Fruit fly (Drosophila melanogaster) whole organism, embryonic: ENCODE data around the gene RpL15.
A peak's percentile ranks its signal among the peaks of the same experiment; 100 is the strongest.

Experiments used
- Adf1 ChIP-seq: fragments of 200-800 bp; sonication (Bioruptor generic); IDR thresholded peaks from 2 replicates; pipeline ENCODE4 v1.3.6; 2022; ENCODE audit warnings: missing biosample characterization, missing genetic modification characterization
- CG12236 ChIP-seq: fragments of 200-800 bp; sonication (Bioruptor generic); optimal IDR thresholded peaks from 2 replicates; lab custom pipeline; 2016; ENCODE audit warnings: missing biosample characterization, missing genetic modification characterization
- CG13123 ChIP-seq: fragments of 200-800 bp; sonication (Bioruptor generic); optimal IDR thresholded peaks from 2 replicates; lab custom pipeline; 2016; ENCODE audit warnings: missing biosample characterization, missing genetic modification characterization
- CG13775 ChIP-seq: fragments of 200-800 bp; sonication (Bioruptor generic); optimal IDR thresholded peaks from 3 replicates; lab custom pipeline; 2017; ENCODE audit warnings: missing biosample characterization, mild to moderate bottlenecking, missing genetic modification characterization
- CG15269 ChIP-seq: fragments of 200-800 bp; sonication (Bioruptor generic); optimal IDR thresholded peaks from 2 replicates; lab custom pipeline; 2018; ENCODE audit warnings: missing biosample characterization, mild to moderate bottlenecking, missing genetic modification characterization, moderate library complexity
- CG16815 ChIP-seq: fragments of 200-800 bp; sonication (Bioruptor generic); optimal IDR thresholded peaks from 3 replicates; lab custom pipeline; 2017; ENCODE audit warnings: missing biosample characterization, mild to moderate bottlenecking, missing genetic modification characterization
- CG17186 ChIP-seq: fragments of 200-800 bp; sonication (Bioruptor generic); optimal IDR thresholded peaks from 3 replicates; lab custom pipeline; 2017; ENCODE audit warnings: missing biosample characterization, missing genetic modification reagents, missing genetic modification characterization
- CG17802 ChIP-seq: fragments of 200-800 bp; sonication (Bioruptor generic); optimal IDR thresholded peaks from 2 replicates; lab custom pipeline; 2018; ENCODE audit warnings: missing biosample characterization, mild to moderate bottlenecking, missing genetic modification characterization, moderate library complexity
- CG18011 ChIP-seq: fragments of 200-800 bp; sonication (Bioruptor generic); optimal IDR thresholded peaks from 2 replicates; lab custom pipeline; 2017; ENCODE audit warnings: missing biosample characterization, missing genetic modification characterization, mild to moderate bottlenecking, moderate library complexity, missing genotype
- CG3847 ChIP-seq: fragments of 200-800 bp; sonication (Bioruptor generic); IDR thresholded peaks from 2 replicates; pipeline ENCODE4 v1.3.6; 2022; ENCODE audit warnings: missing biosample characterization, missing genetic modification characterization
- CG3995 ChIP-seq: fragments of 200-800 bp; sonication (Bioruptor generic); optimal IDR thresholded peaks from 3 replicates; lab custom pipeline; 2016; ENCODE audit warnings: missing biosample characterization, missing genetic modification characterization
- CG43689 ChIP-seq: fragments of 200-800 bp; sonication (Bioruptor generic); IDR thresholded peaks from 2 replicates; pipeline ENCODE4 v1.3.6; 2022; ENCODE audit warnings: missing biosample characterization, missing genetic modification characterization
- CG6765 ChIP-seq: fragments of 200-800 bp; sonication (Bioruptor generic); optimal IDR thresholded peaks from 3 replicates; lab custom pipeline; 2017; ENCODE audit warnings: missing biosample characterization, mild to moderate bottlenecking, missing genetic modification characterization
- CG7271 ChIP-seq: fragments of 200-800 bp; sonication (Bioruptor generic); optimal IDR thresholded peaks from 2 replicates; lab custom pipeline; 2018; ENCODE audit warnings: missing biosample characterization, mild to moderate bottlenecking, missing genetic modification characterization, moderate library complexity
- CG9215 ChIP-seq: fragments of 200-800 bp; sonication (Bioruptor generic); IDR thresholded peaks from 2 replicates; pipeline ENCODE4 v1.3.6; 2022; ENCODE audit warnings: missing biosample characterization, missing genetic modification characterization
- CHES-1-like ChIP-seq: fragments of 200-800 bp; sonication (Bioruptor generic); optimal IDR thresholded peaks from 2 replicates; lab custom pipeline; 2016; ENCODE audit warnings: missing biosample characterization, missing genetic modification characterization
- D ChIP-seq, 2 experiments: fragments of 200-800 bp in 1 of 2; fragments of >200 bp in 1 of 2; sonication (Bioruptor generic) in 1 of 2; optimal IDR thresholded peaks; 2 replicates in 1 of 2; 3 replicates in 1 of 2; lab custom pipeline; 2017; ENCODE audit warnings: mild to moderate bottlenecking in 1 of 2, missing biosample characterization in 1 of 2, missing genetic modification characterization in 1 of 2, missing genetic modification reagents in 1 of 2
- D19B ChIP-seq: fragments of 200-800 bp; sonication (Bioruptor generic); optimal IDR thresholded peaks from 2 replicates; lab custom pipeline; 2017; ENCODE audit warnings: missing biosample characterization, mild to moderate bottlenecking, missing genetic modification characterization
- Gsc ChIP-seq: fragments of 200-800 bp; sonication (Bioruptor generic); IDR thresholded peaks from 2 replicates; pipeline ENCODE4 v1.3.6; 2022; ENCODE audit warnings: missing biosample characterization, missing genetic modification characterization
- HmgD ChIP-seq: fragments of 200-800 bp; sonication (Bioruptor generic); optimal IDR thresholded peaks from 3 replicates; lab custom pipeline; 2016; ENCODE audit warnings: missing biosample characterization, missing genetic modification characterization
- MESR4 ChIP-seq: fragments of 200-800 bp; sonication (Bioruptor generic); optimal IDR thresholded peaks from 2 replicates; lab custom pipeline; 2018; ENCODE audit warnings: missing biosample characterization, mild to moderate bottlenecking, missing genetic modification characterization, moderate library complexity
- Mrtf ChIP-seq: fragments of 200-800 bp; sonication (Bioruptor generic); IDR thresholded peaks from 3 replicates; pipeline ENCODE4 v1.3.6; 2022; ENCODE audit warnings: missing biosample characterization, missing genetic modification characterization
- ase ChIP-seq: fragments of 200-800 bp; sonication (Bioruptor generic); IDR thresholded peaks from 3 replicates; pipeline ENCODE4 v1.3.6; 2022; ENCODE audit warnings: missing biosample characterization, missing genetic modification characterization
- bcd ChIP-seq: fragments of 200-800 bp; sonication (Bioruptor generic); optimal IDR thresholded peaks from 2 replicates; lab custom pipeline; 2017; ENCODE audit warnings: missing biosample characterization, mild to moderate bottlenecking, missing genetic modification characterization
- da ChIP-seq: fragments of 200-800 bp; sonication (Bioruptor generic); optimal IDR thresholded peaks from 2 replicates; lab custom pipeline; 2016; ENCODE audit warnings: missing biosample characterization, missing genetic modification characterization
- dan ChIP-seq: fragments of 200-800 bp; sonication (Bioruptor generic); IDR thresholded peaks from 2 replicates; pipeline ENCODE4 v1.3.6; 2022; ENCODE audit warnings: missing biosample characterization, missing genetic modification characterization
- dmrt11E ChIP-seq: fragments of 200-800 bp; sonication (Bioruptor generic); optimal IDR thresholded peaks from 3 replicates; lab custom pipeline; 2018; ENCODE audit warnings: missing biosample characterization, mild to moderate bottlenecking, missing genetic modification characterization, moderate library complexity
- ewg ChIP-seq: fragments of 200-800 bp; sonication (Bioruptor generic); optimal IDR thresholded peaks from 3 replicates; lab custom pipeline; 2017; ENCODE audit warnings: mild to moderate bottlenecking, missing biosample characterization, missing genetic modification reagents, missing genetic modification characterization
- fd3F ChIP-seq: fragments of 200-800 bp; sonication (Bioruptor generic); optimal IDR thresholded peaks from 2 replicates; lab custom pipeline; 2018; ENCODE audit warnings: missing biosample characterization, mild to moderate bottlenecking, missing genetic modification characterization, moderate library complexity
- fru ChIP-seq: fragments of >200 bp; optimal IDR thresholded peaks from 2 replicates; lab custom pipeline; 2017
- gce ChIP-seq: fragments of 200-800 bp; sonication (Bioruptor generic); IDR thresholded peaks from 3 replicates; pipeline ENCODE4 v1.3.6; 2022; ENCODE audit warnings: missing biosample characterization, missing genetic modification characterization
- insv ChIP-seq, 2 experiments: fragments of 200-800 bp; sonication (Bioruptor generic); optimal IDR thresholded peaks; 3 replicates each; lab custom pipeline; 2016 to 2018; ENCODE audit warnings: missing biosample characterization in 2 of 2, missing genetic modification characterization in 2 of 2
- kah ChIP-seq: fragments of 200-800 bp; sonication (Bioruptor generic); optimal IDR thresholded peaks from 2 replicates; lab custom pipeline; 2018; ENCODE audit warnings: missing biosample characterization, mild to moderate bottlenecking, missing genetic modification characterization
- lola ChIP-seq, 3 experiments: fragments of >200 bp in 2 of 3; fragments of 200-800 bp in 1 of 3; sonication (Bioruptor generic) in 1 of 3; optimal IDR thresholded peaks; 2 replicates each; lab custom pipeline; 2017 to 2019; ENCODE audit warnings: missing biosample characterization in 3 of 3, missing genetic modification characterization in 3 of 3, mild to moderate bottlenecking in 1 of 3, moderate library complexity in 1 of 3
- maf-S ChIP-seq: fragments of 200-800 bp; sonication (Bioruptor generic); optimal IDR thresholded peaks from 2 replicates; lab custom pipeline; 2016; ENCODE audit warnings: missing biosample characterization, missing genetic modification characterization
- nmo ChIP-seq: fragments of 200-800 bp; sonication (Bioruptor generic); optimal IDR thresholded peaks from 2 replicates; lab custom pipeline; 2018; ENCODE audit warnings: missing biosample characterization, mild to moderate bottlenecking, missing genetic modification characterization, moderate library complexity
- oc ChIP-seq: fragments of 200-800 bp; sonication (Bioruptor generic); optimal IDR thresholded peaks from 2 replicates; lab custom pipeline; 2018; ENCODE audit warnings: missing biosample characterization, mild to moderate bottlenecking, missing genetic modification characterization, moderate library complexity
- onecut ChIP-seq: fragments of 200-800 bp; sonication (Bioruptor generic); IDR thresholded peaks from 2 replicates; pipeline ENCODE4 v1.3.6; 2022; ENCODE audit warnings: missing biosample characterization, missing genetic modification characterization
- org-1 ChIP-seq: fragments of 200-800 bp; sonication (Bioruptor generic); optimal IDR thresholded peaks from 2 replicates; lab custom pipeline; 2017; ENCODE audit warnings: missing biosample characterization, missing genetic modification characterization
- p53 ChIP-seq: fragments of 200-800 bp; sonication (Bioruptor generic); optimal IDR thresholded peaks from 2 replicates; lab custom pipeline; 2016; ENCODE audit warnings: missing biosample characterization, missing genetic modification characterization
- phol ChIP-seq: fragments of 200-800 bp; sonication (Bioruptor generic); optimal IDR thresholded peaks from 3 replicates; lab custom pipeline; 2018; ENCODE audit warnings: missing biosample characterization, mild to moderate bottlenecking, missing genetic modification characterization, moderate library complexity
- pzg ChIP-seq: fragments of 200-800 bp; sonication (Bioruptor generic); optimal IDR thresholded peaks from 3 replicates; lab custom pipeline; 2018; ENCODE audit warnings: missing biosample characterization, mild to moderate bottlenecking, missing genetic modification characterization, moderate library complexity
- salm ChIP-seq: fragments of 200-800 bp; sonication (Bioruptor generic); optimal IDR thresholded peaks from 2 replicates; lab custom pipeline; 2018; ENCODE audit warnings: missing biosample characterization, mild to moderate bottlenecking, missing genetic modification characterization
- sens-2 ChIP-seq: fragments of 200-800 bp; sonication (Bioruptor generic); IDR thresholded peaks from 2 replicates; pipeline ENCODE4 v1.3.6; 2022; ENCODE audit warnings: missing biosample characterization, missing genetic modification characterization
- sim ChIP-seq: fragments of 200-800 bp; sonication (Bioruptor generic); IDR thresholded peaks from 2 replicates; pipeline ENCODE4 v1.3.6; 2022; ENCODE audit warnings: missing biosample characterization, missing genetic modification characterization
- stc ChIP-seq: fragments of 200-800 bp; sonication (Bioruptor generic); IDR thresholded peaks from 2 replicates; pipeline ENCODE4 v1.3.6; 2022; ENCODE audit warnings: missing biosample characterization, missing genetic modification characterization
- trh ChIP-seq: fragments of 200-800 bp; sonication (Bioruptor generic); optimal IDR thresholded peaks from 2 replicates; lab custom pipeline; 2016; ENCODE audit warnings: missing biosample characterization, missing genetic modification characterization
- unc-4 ChIP-seq: fragments of 200-800 bp; sonication (Bioruptor generic); IDR thresholded peaks from 2 replicates; pipeline ENCODE4 v1.3.6; 2022; ENCODE audit warnings: missing biosample characterization, missing genetic modification characterization; ENCODE audit not compliant: partially characterized antibody
- vnd ChIP-seq: fragments of 200-800 bp; sonication (Bioruptor generic); IDR thresholded peaks from 3 replicates; pipeline ENCODE4 v1.3.6; 2022; ENCODE audit warnings: missing biosample characterization, missing genetic modification characterization; ENCODE audit not compliant: partially characterized antibody

The RpL15 gene

DNA sequence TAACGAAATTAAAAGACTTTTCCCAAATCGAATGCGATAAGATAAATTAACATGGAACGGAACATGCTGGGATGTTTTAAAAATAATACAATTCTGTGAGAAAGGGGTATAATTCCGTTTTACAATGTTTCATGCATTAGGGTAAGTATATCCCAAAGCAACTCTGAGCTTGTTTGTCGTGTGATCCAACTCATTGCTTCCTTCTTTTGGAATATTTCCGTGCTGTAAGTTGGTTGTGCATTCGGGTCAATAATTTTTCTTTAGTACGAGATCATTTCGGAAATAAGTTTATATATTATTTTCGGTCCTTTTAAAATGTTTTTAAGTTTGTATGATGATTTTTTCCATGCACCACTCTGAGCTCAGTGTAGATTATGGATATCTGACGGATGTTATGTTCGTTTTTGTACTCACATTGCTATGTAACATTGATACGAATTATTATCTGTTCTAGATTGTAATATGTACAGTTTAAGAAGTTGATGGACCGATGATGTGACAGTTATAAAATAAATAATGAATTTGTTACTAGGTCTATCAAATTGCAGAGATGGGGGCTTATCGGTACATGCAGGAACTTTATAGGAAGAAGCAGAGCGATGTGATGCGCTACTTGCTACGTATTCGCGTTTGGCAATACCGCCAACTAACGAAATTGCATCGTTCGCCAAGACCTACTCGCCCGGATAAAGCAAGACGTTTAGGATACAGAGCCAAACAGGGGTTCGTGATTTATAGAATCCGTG is at the start of gene RpL15 (continued):
- TF ChIP-seq CG7271 (tag; lab: Kevin White, UChicago): peak; percentile 72
- TF ChIP-seq CHES-1-like (GFP tag; lab: Kevin White, UChicago): no peak
- peak; percentile 14 for TF ChIP-seq CG16815 (GFP tag; lab: Kevin White, UChicago)
- TF ChIP-seq insv (GFP tag; optimal IDR thresholded peaks at IDR 0.05; lab: Kevin White, UChicago): no peak
- TF ChIP-seq onecut (GFP tag; lab: Robert Waterston, UW): no peak; the same call in 1 of the 2 replicates
- TF ChIP-seq CG43689: no peak
- TF ChIP-seq ase (GFP tag; lab: Robert Waterston, UW): no peak; the same call in 2 of the 3 replicates
- TF ChIP-seq stc (GFP tag; lab: Robert Waterston, UW): no peak
- peak; percentile 4 for TF ChIP-seq CG3995 (GFP tag; lab: Kevin White, UChicago)
- TF ChIP-seq D (optimal IDR thresholded peaks at IDR 0.05; lab: Kevin White, UChicago): no peak
- no peak for TF ChIP-seq D (GFP tag; optimal IDR thresholded peaks at IDR 0.05; lab: Kevin White, UChicago)
- peak; percentile 1 for TF ChIP-seq maf-S (GFP tag; lab: Kevin White, UChicago)
- TF ChIP-seq CG6765 (GFP tag; lab: Kevin White, UChicago): no peak
- TF ChIP-seq dan (GFP tag; lab: Robert Waterston, UW): no peak
- TF ChIP-seq Gsc (GFP tag; lab: Robert Waterston, UW): no peak
- TF ChIP-seq HmgD (GFP tag; lab: Kevin White, UChicago): peak; percentile 63
- TF ChIP-seq p53 (GFP tag; lab: Kevin White, UChicago): no peak
- no peak for TF ChIP-seq sim (GFP tag; lab: Robert Waterston, UW)
- peak; percentile 51 for TF ChIP-seq dmrt11E (tag; lab: Kevin White, UChicago)
- peak in 1 of 3 experiments; percentile 5 for TF ChIP-seq lola (GFP tag; optimal IDR thresholded peaks at IDR 0.05; lab: Kevin White, UChicago)
- TF ChIP-seq CG17186 (GFP tag; lab: Kevin White, UChicago): no peak
- no peak for TF ChIP-seq oc (tag; lab: Kevin White, UChicago)
- TF ChIP-seq unc-4: no peak
- no peak for TF ChIP-seq fru (lab: Kevin White, UChicago)
- 0 out of 2 replicates have a peak, but pooled peaks have one; percentile 4 for TF ChIP-seq sens-2 (GFP tag; lab: Robert Waterston, UW)
- no peak for TF ChIP-seq CG12236 (GFP tag; lab: Kevin White, UChicago)
- no peak for TF ChIP-seq salm
- no peak for TF ChIP-seq CG13123
- no peak for TF ChIP-seq Mrtf (GFP tag; lab: Robert Waterston, UW)
- TF ChIP-seq trh (GFP tag; lab: Kevin White, UChicago): no peak
- TF ChIP-seq pzg (GFP tag; lab: Kevin White, UChicago): peak; percentile 55
- TF ChIP-seq CG15269 (tag; lab: Kevin White, UChicago): peak; percentile 10
- TF ChIP-seq CG13775 (GFP tag; lab: Kevin White, UChicago): peak; percentile 29
- TF ChIP-seq bcd (GFP tag; lab: Kevin White, UChicago): peak; percentile 64
- TF ChIP-seq fd3F (GFP tag; lab: Kevin White, UChicago): no peak
- TF ChIP-seq da (GFP tag; lab: Kevin White, UChicago): no peak
- no peak for TF ChIP-seq org-1
- TF ChIP-seq nmo (GFP tag; lab: Kevin White, UChicago): peak; percentile 65
- no peak for TF ChIP-seq ewg (GFP tag; lab: Kevin White, UChicago)
- TF ChIP-seq MESR4 (GFP tag; lab: Kevin White, UChicago): peak; percentile 93
- peak; percentile 42; the same call in 1 of the 3 replicates for TF ChIP-seq gce (GFP tag; lab: Robert Waterston, UW)
- peak; percentile 98 for TF ChIP-seq CG17802 (tag; lab: Kevin White, UChicago)
- TF ChIP-seq vnd: no peak
- TF ChIP-seq CG18011 (GFP tag; lab: Kevin White, UChicago): no peak
- TF ChIP-seq kah: no peak
- no peak for TF ChIP-seq D19B (GFP tag; lab: Kevin White, UChicago)
- 0 out of 2 replicates have a peak, but pooled peaks have one; percentile 37 for TF ChIP-seq CG9215
- peak; percentile 61 for TF ChIP-seq phol (tag; lab: Kevin White, UChicago)
- no peak for TF ChIP-seq CG3847 (GFP tag; lab: Robert Waterston, UW)
- TF ChIP-seq Adf1 (GFP tag; lab: Robert Waterston, UW): no peak
